Worm (Caenorhabditis elegans): ENCODE data around the gene Y38H6C.13.

Gene Y38H6C.13

DNA sequence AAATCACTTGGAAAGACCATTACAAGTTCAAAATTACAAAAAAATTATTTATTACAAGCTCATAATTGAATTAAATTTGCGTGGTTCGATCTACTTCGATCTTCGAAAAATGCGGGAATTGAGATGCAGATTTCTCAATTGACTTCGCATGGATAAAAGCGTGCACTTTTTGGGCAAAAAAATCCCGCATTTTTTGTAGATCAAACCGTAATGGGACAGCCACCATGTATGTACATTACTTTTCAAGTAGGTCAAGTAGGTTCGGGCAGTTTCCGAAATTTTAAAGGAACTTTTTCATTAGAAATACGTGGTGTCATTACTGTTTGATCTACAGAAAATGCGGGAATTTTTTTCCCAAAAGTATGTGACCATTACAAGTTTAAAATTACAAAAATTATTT, 30.1 kb upstream of the Y38H6C.13 start:
- TF ChIP-seq rcor-1 (GFP tag; IDR thresholded peaks at IDR 0.05) (0 out of 2 replicates have a peak, but pooled peaks have one; percentile 21), ztf-25 (GFP tag; IDR thresholded peaks at IDR 0.05) (no peak), egl-44 (GFP tag; IDR thresholded peaks at IDR 0.05) (no peak; the same call in 1 of the 2 replicates), F10E7.11 (tag; optimal IDR thresholded peaks at IDR 0.05) (peak; percentile 41), C06A6.2 (GFP tag; conservative IDR thresholded peaks at IDR 0.05) (no peak), Y67H2A.10 (GFP tag; conservative IDR thresholded peaks at IDR 0.05) (no peak), mxl-1 (tag; optimal IDR thresholded peaks at IDR 0.05) (no peak), bed-2 (GFP tag; IDR thresholded peaks at IDR 0.05) (no peak), nhr-179 (tag; optimal IDR thresholded peaks at IDR 0.05) (peak; percentile 4), lag-1 (GFP tag; IDR thresholded peaks at IDR 0.05) (no peak), madf-3 (GFP tag; IDR thresholded peaks at IDR 0.05) (0 out of 2 replicates have a peak, but pooled peaks have one; percentile 51), him-1 (tag; optimal IDR thresholded peaks at IDR 0.05) (no peak), sea-2 (GFP tag; IDR thresholded peaks at IDR 0.05) (no peak), ceh-58 (GFP tag; IDR thresholded peaks at IDR 0.05) (no peak), nfya-1 (tag; optimal IDR thresholded peaks at IDR 0.05; ENCODE audit: borderline replicate concordance, insufficient read depth) (no peak), gei-17 (GFP tag; optimal IDR thresholded peaks at IDR 0.05) (peak; percentile 16), tbx-9 (tag; optimal IDR thresholded peaks at IDR 0.05; ENCODE audit: borderline replicate concordance) (no peak), nhr-90 (tag; optimal IDR thresholded peaks at IDR 0.05) (peak; percentile 74), ekl-4 (GFP tag; IDR thresholded peaks at IDR 0.05) (peak; percentile 43; the same call in 1 of the 2 replicates), mcd-1 (GFP tag; IDR thresholded peaks at IDR 0.05) (no peak), mes-4 (tag; optimal IDR thresholded peaks at IDR 0.05) (no peak), F55B11.4 (tag; optimal IDR thresholded peaks at IDR 0.05; ENCODE audit: borderline replicate concordance, insufficient read depth) (no peak), lsl-1 (GFP tag; optimal IDR thresholded peaks at IDR 0.05) (no peak), let-607 (tag; optimal IDR thresholded peaks at IDR 0.05) (peak in 1 of 2 experiments; percentile 72), B0261.1 (tag; optimal IDR thresholded peaks at IDR 0.05) (no peak), hmg-1.2 (GFP tag; IDR thresholded peaks at IDR 0.05) (no peak; the same call in 1 of the 2 replicates), F57A8.1 (GFP tag; optimal IDR thresholded peaks at IDR 0.05) (no peak), aptf-3 (GFP tag; IDR thresholded peaks at IDR 0.05) (no peak), rec-8 (tag; optimal IDR thresholded peaks at IDR 0.05) (no peak), T07F8.4 (tag; optimal IDR thresholded peaks at IDR 0.05) (no peak), unc-130 (GFP tag; optimal IDR thresholded peaks at IDR 0.05) (no peak), nhr-27 (tag; optimal IDR thresholded peaks at IDR 0.05) (peak; percentile 12), F23B12.7 (tag; optimal IDR thresholded peaks at IDR 0.05; ENCODE audit: insufficient read depth) (no peak), Y79H2A.3 (GFP tag; conservative IDR thresholded peaks at IDR 0.05) (no peak), snpc-1.3 (tag; optimal IDR thresholded peaks at IDR 0.05; ENCODE audit: insufficient read depth) (no peak), zim-3 (tag; optimal IDR thresholded peaks at IDR 0.05) (peak; percentile 4), snpc-1.1 (tag; optimal IDR thresholded peaks at IDR 0.05; ENCODE audit: insufficient read depth) (no peak), rpc-1 (optimal IDR thresholded peaks at IDR 0.05) (no peak), rpc-1 (tag; optimal IDR thresholded peaks at IDR 0.05) (no peak), ceh-27 (GFP tag; optimal IDR thresholded peaks at IDR 0.05) (no peak), ztf-28 (GFP tag; IDR thresholded peaks at IDR 0.05) (no peak), die-1 (tag; optimal IDR thresholded peaks at IDR 0.05) (no peak), tlf-1 (GFP tag; optimal IDR thresholded peaks at IDR 0.05) (peak; percentile 67), snpc-4 (GFP tag; optimal IDR thresholded peaks at IDR 0.05) (no peak), snpc-4 (tag; optimal IDR thresholded peaks at IDR 0.05) (peak in 1 of 4 experiments; percentile 23), aptf-2 (GFP tag; conservative IDR thresholded peaks at IDR 0.05) (no peak), D2030.7 (GFP tag; IDR thresholded peaks at IDR 0.05) (0 out of 2 replicates have a peak, but pooled peaks have one; percentile 22), repo-1 (tag; optimal IDR thresholded peaks at IDR 0.05) (peak; percentile 92)

Data from whole organism, young adult.